Fruit fly (Drosophila melanogaster) whole organism, embryonic: ENCODE data around the gene CG17364.

Experiments used
- Abd-B ChIP-seq: fragments of 200-800 bp; sonication (Bioruptor generic); optimal IDR thresholded peaks from 2 replicates; lab custom pipeline; 2018; ENCODE audit warnings: missing biosample characterization, mild to moderate bottlenecking, missing genetic modification characterization, moderate library complexity
- Atf6 ChIP-seq: fragments of 200-800 bp; sonication (Bioruptor generic); IDR thresholded peaks from 2 replicates; pipeline ENCODE4 v1.3.6; 2022; ENCODE audit warnings: missing biosample characterization, missing genetic modification characterization
- Bteb2 ChIP-seq: fragments of 200-800 bp; sonication (Bioruptor generic); optimal IDR thresholded peaks from 2 replicates; lab custom pipeline; 2016; ENCODE audit warnings: missing biosample characterization, missing genetic modification characterization
- CG10209 ChIP-seq: fragments of 200-800 bp; sonication (Bioruptor generic); optimal IDR thresholded peaks from 3 replicates; lab custom pipeline; 2017; ENCODE audit warnings: missing biosample characterization, mild to moderate bottlenecking, missing genetic modification characterization, missing genetic modification reagents
- CG10654 ChIP-seq: fragments of 200-800 bp; sonication (Bioruptor generic); optimal IDR thresholded peaks from 2 replicates; lab custom pipeline; 2016; ENCODE audit warnings: missing biosample characterization, missing genetic modification characterization
- CG12219 ChIP-seq: fragments of 200-800 bp; sonication (Bioruptor generic); optimal IDR thresholded peaks from 3 replicates; lab custom pipeline; 2018; ENCODE audit warnings: missing biosample characterization, mild to moderate bottlenecking, missing genetic modification characterization
- CG15269 ChIP-seq: fragments of 200-800 bp; sonication (Bioruptor generic); optimal IDR thresholded peaks from 2 replicates; lab custom pipeline; 2018; ENCODE audit warnings: missing biosample characterization, mild to moderate bottlenecking, missing genetic modification characterization, moderate library complexity
- CG18011 ChIP-seq: fragments of 200-800 bp; sonication (Bioruptor generic); optimal IDR thresholded peaks from 2 replicates; lab custom pipeline; 2017; ENCODE audit warnings: missing biosample characterization, missing genetic modification characterization, mild to moderate bottlenecking, moderate library complexity, missing genotype
- CG2116 ChIP-seq: fragments of 200-800 bp; sonication (Bioruptor generic); optimal IDR thresholded peaks from 3 replicates; lab custom pipeline; 2018; ENCODE audit warnings: missing biosample characterization, mild to moderate bottlenecking, missing genetic modification characterization
- CG2202 ChIP-seq: fragments of 200-800 bp; sonication (Bioruptor generic); optimal IDR thresholded peaks from 2 replicates; lab custom pipeline; 2018; ENCODE audit warnings: missing biosample characterization, mild to moderate bottlenecking, missing genetic modification characterization
- CG32767 ChIP-seq: fragments of 200-800 bp; sonication (Bioruptor generic); IDR thresholded peaks from 2 replicates; pipeline ENCODE4 v1.3.6; 2022; ENCODE audit warnings: missing biosample characterization, missing genetic modification characterization
- CG33557 ChIP-seq: fragments of 200-800 bp; sonication (Bioruptor generic); optimal IDR thresholded peaks from 2 replicates; lab custom pipeline; 2019; ENCODE audit warnings: missing biosample characterization, mild to moderate bottlenecking, missing genetic modification characterization, moderate library complexity
- CG4282 ChIP-seq: fragments of 200-800 bp; sonication (Bioruptor generic); optimal IDR thresholded peaks from 2 replicates; lab custom pipeline; 2016; ENCODE audit warnings: missing biosample characterization, missing genetic modification characterization
- CG4617 ChIP-seq: fragments of 200-800 bp; sonication (Bioruptor generic); optimal IDR thresholded peaks from 3 replicates; lab custom pipeline; 2016; ENCODE audit warnings: missing biosample characterization, missing genetic modification characterization, borderline replicate concordance
- CG9215 ChIP-seq: fragments of 200-800 bp; sonication (Bioruptor generic); IDR thresholded peaks from 2 replicates; pipeline ENCODE4 v1.3.6; 2022; ENCODE audit warnings: missing biosample characterization, missing genetic modification characterization
- CG9817 ChIP-seq: fragments of 200-800 bp; sonication (Bioruptor generic); optimal IDR thresholded peaks from 2 replicates; lab custom pipeline; 2018; ENCODE audit warnings: missing biosample characterization, mild to moderate bottlenecking, missing genetic modification characterization, moderate library complexity
- Dip3 ChIP-seq: fragments of 200-800 bp; sonication (Bioruptor generic); optimal IDR thresholded peaks from 3 replicates; lab custom pipeline; 2016; ENCODE audit warnings: missing biosample characterization, missing genetic modification characterization
- Hand ChIP-seq: fragments of 200-800 bp; sonication (Bioruptor generic); optimal IDR thresholded peaks from 2 replicates; lab custom pipeline; 2017; ENCODE audit warnings: mild to moderate bottlenecking, missing biosample characterization, missing genetic modification reagents, missing genetic modification characterization
- Hey ChIP-seq: fragments of 200-800 bp; sonication (Bioruptor generic); optimal IDR thresholded peaks from 3 replicates; lab custom pipeline; 2018; ENCODE audit warnings: missing biosample characterization, mild to moderate bottlenecking, missing genetic modification characterization
- Hr39 ChIP-seq: fragments of >200 bp; optimal IDR thresholded peaks from 2 replicates; lab custom pipeline; 2017
- Hsf ChIP-seq: fragments of 200-800 bp; sonication (Bioruptor generic); optimal IDR thresholded peaks from 3 replicates; lab custom pipeline; 2016; ENCODE audit warnings: missing biosample characterization, missing genetic modification characterization
- Lhr ChIP-seq: fragments of 200-800 bp; sonication (Bioruptor generic); optimal IDR thresholded peaks from 3 replicates; lab custom pipeline; 2017; ENCODE audit warnings: mild to moderate bottlenecking, missing biosample characterization, missing genetic modification reagents, missing genetic modification characterization
- MBD-R2 ChIP-seq: fragments of 200-800 bp; sonication (Bioruptor generic); IDR thresholded peaks from 2 replicates; pipeline ENCODE4 v1.3.6; 2022; ENCODE audit warnings: missing biosample characterization, missing genetic modification characterization
- Nf-YA ChIP-seq: fragments of 200-800 bp; sonication (Bioruptor generic); IDR thresholded peaks from 2 replicates; pipeline ENCODE4 v1.3.6; 2022; ENCODE audit warnings: missing biosample characterization, missing genetic modification characterization
- Rfx ChIP-seq: fragments of 200-800 bp; sonication (Bioruptor generic); IDR thresholded peaks from 2 replicates; pipeline ENCODE4 v1.3.6; 2022; ENCODE audit warnings: missing biosample characterization, missing genetic modification characterization
- Stat92E ChIP-seq, 3 experiments: fragments of >200 bp in 2 of 3; fragments of 200-800 bp in 1 of 3; sonication (Bioruptor generic) in 1 of 3; optimal IDR thresholded peaks; 2 replicates each; lab custom pipeline; 2017 to 2019; ENCODE audit warnings: missing biosample characterization in 3 of 3, missing genetic modification characterization in 3 of 3, mild to moderate bottlenecking in 1 of 3, moderate library complexity in 1 of 3
- YL-1 ChIP-seq: fragments of 200-800 bp; sonication (Bioruptor generic); optimal IDR thresholded peaks from 3 replicates; lab custom pipeline; 2017; ENCODE audit warnings: missing biosample characterization, mild to moderate bottlenecking, missing genetic modification characterization
- az2 ChIP-seq: fragments of 200-800 bp; sonication (Bioruptor generic); optimal IDR thresholded peaks from 3 replicates; lab custom pipeline; 2016; ENCODE audit warnings: missing biosample characterization, missing genetic modification characterization
- crc ChIP-seq: fragments of 200-800 bp; sonication (Bioruptor generic); optimal IDR thresholded peaks from 2 replicates; lab custom pipeline; 2016; ENCODE audit warnings: missing biosample characterization, missing genetic modification characterization
- dpn ChIP-seq, 2 experiments: fragments of 200-800 bp; sonication (Bioruptor generic); optimal IDR thresholded peaks; 3 replicates each; lab custom pipeline; 2016; ENCODE audit warnings: missing biosample characterization in 2 of 2, missing genetic modification characterization in 2 of 2
- gem ChIP-seq: fragments of 200-800 bp; sonication (Bioruptor generic); optimal IDR thresholded peaks from 2 replicates; lab custom pipeline; 2019; ENCODE audit warnings: missing biosample characterization, mild to moderate bottlenecking, missing genetic modification characterization, moderate library complexity
- hbn ChIP-seq: fragments of 200-800 bp; sonication (Bioruptor generic); IDR thresholded peaks from 2 replicates; pipeline ENCODE4 v1.3.6; 2022; ENCODE audit warnings: missing biosample characterization, missing genetic modification characterization; ENCODE audit not compliant: partially characterized antibody
- hth ChIP-seq: fragments of >200 bp; optimal IDR thresholded peaks from 2 replicates; lab custom pipeline; 2017; ENCODE audit warnings: inconsistent platforms
- lilli ChIP-seq: fragments of 200-800 bp; sonication (Bioruptor generic); optimal IDR thresholded peaks from 3 replicates; lab custom pipeline; 2016; ENCODE audit warnings: missing biosample characterization, missing genetic modification characterization
- phol ChIP-seq: fragments of 200-800 bp; sonication (Bioruptor generic); optimal IDR thresholded peaks from 3 replicates; lab custom pipeline; 2018; ENCODE audit warnings: missing biosample characterization, mild to moderate bottlenecking, missing genetic modification characterization, moderate library complexity
- pros ChIP-seq: fragments of 200-800 bp; sonication (Bioruptor generic); optimal IDR thresholded peaks from 3 replicates; lab custom pipeline; 2019; ENCODE audit warnings: missing biosample characterization, mild to moderate bottlenecking, missing genetic modification characterization, moderate library complexity
- pzg ChIP-seq: fragments of 200-800 bp; sonication (Bioruptor generic); optimal IDR thresholded peaks from 3 replicates; lab custom pipeline; 2018; ENCODE audit warnings: missing biosample characterization, mild to moderate bottlenecking, missing genetic modification characterization, moderate library complexity
- ranshi ChIP-seq: fragments of 200-800 bp; sonication (Bioruptor generic); IDR thresholded peaks from 2 replicates; pipeline ENCODE4 v1.3.6; 2022; ENCODE audit warnings: missing biosample characterization, missing genetic modification characterization
- sug ChIP-seq: fragments of 200-800 bp; optimal IDR thresholded peaks from 2 replicates; lab custom pipeline; 2019; ENCODE audit warnings: missing biosample characterization, mild to moderate bottlenecking, missing genetic modification characterization, moderate library complexity
- tll ChIP-seq, 2 experiments: fragments of 200-800 bp in 1 of 2; fragments of >200 bp in 1 of 2; sonication (Bioruptor generic) in 1 of 2; optimal IDR thresholded peaks; 2 replicates each; lab custom pipeline; 2017 to 2019; ENCODE audit warnings: missing biosample characterization in 2 of 2, missing genetic modification characterization in 2 of 2, mild to moderate bottlenecking in 1 of 2, moderate library complexity in 1 of 2
- trem ChIP-seq: fragments of 200-800 bp; optimal IDR thresholded peaks from 3 replicates; lab custom pipeline; 2019; ENCODE audit warnings: missing biosample characterization, mild to moderate bottlenecking, missing genetic modification characterization, moderate library complexity
- vvl ChIP-seq: fragments of 200-800 bp; sonication (Bioruptor generic); IDR thresholded peaks from 2 replicates; pipeline ENCODE4 v1.3.6; 2022; ENCODE audit warnings: missing biosample characterization, missing genetic modification characterization

CG17364 gene

DNA sequence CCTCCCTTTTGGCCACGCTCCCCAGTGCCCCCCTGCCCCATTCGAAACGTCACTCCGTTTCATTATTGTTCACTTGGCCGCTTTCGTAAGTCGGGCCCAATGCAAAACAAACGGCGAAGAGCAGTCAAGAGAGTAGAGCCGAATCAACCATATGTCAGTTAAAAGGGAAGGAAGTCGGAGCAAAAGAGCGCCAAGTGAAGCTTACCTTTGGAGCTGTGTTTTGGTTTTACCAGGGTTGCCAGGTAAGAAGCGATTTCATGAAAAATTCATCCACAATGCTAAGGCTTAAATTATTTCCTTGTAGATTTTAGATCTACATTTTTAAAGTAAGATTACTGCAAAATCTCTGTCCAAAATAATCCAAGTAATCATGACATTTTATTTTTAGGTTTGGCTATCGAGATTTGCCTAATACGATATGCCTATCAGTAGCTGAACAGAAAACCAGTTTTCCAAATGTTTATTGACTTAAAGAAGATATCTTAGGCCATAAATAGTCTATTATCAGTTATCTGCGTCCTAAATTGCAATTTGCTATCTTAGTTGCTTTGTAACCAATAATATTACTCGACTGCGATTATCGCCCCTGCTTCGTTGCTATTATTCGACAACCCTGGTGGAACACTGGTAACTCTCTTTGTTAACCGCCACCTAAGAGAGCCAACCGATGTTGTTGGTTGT is 54.6 kb downstream of the CG17364 start (continued):
- no peak for TF ChIP-seq pzg (GFP tag; lab: Kevin White, UChicago)
- peak in 1 of 2 experiments; percentile 24 for TF ChIP-seq tll (GFP tag; optimal IDR thresholded peaks at IDR 0.05; lab: Kevin White, UChicago)
- TF ChIP-seq CG15269 (tag; lab: Kevin White, UChicago), result peak; percentile 92
- no peak for TF ChIP-seq MBD-R2 (GFP tag; lab: Robert Waterston, UW)
- TF ChIP-seq Dip3 (GFP tag; lab: Kevin White, UChicago), result peak; percentile 81
- peak; percentile 87 for TF ChIP-seq CG12219 (GFP tag; lab: Kevin White, UChicago)
- TF ChIP-seq CG18011 (GFP tag; lab: Kevin White, UChicago), result peak; percentile 75
- TF ChIP-seq CG9215 (GFP tag; lab: Robert Waterston, UW), result peak; percentile 76
- no peak for TF ChIP-seq Hr39
- TF ChIP-seq sug (tag; lab: Kevin White, UChicago), result peak; percentile 91
- peak; percentile 93 for TF ChIP-seq phol (tag; lab: Kevin White, UChicago)
- peak; percentile 74 for TF ChIP-seq CG10654 (GFP tag; lab: Kevin White, UChicago)
- no peak for TF ChIP-seq pros
- peak; percentile 75 for TF ChIP-seq Lhr (GFP tag; lab: Kevin White, UChicago)
- TF ChIP-seq gem, result peak; percentile 90
- TF ChIP-seq YL-1 (GFP tag; lab: Kevin White, UChicago), result peak; percentile 58
- peak; percentile 91 for TF ChIP-seq Bteb2
- peak; percentile 89 to 93 for TF ChIP-seq dpn (GFP tag; optimal IDR thresholded peaks at IDR 0.05; lab: Kevin White, UChicago)
- TF ChIP-seq vvl (GFP tag; lab: Robert Waterston, UW), result peak; percentile 60; the same call in 1 of the 2 replicates
- peak; percentile 84 for TF ChIP-seq CG4282 (GFP tag; lab: Kevin White, UChicago)
- TF ChIP-seq Rfx, result no peak
- peak; percentile 63 for TF ChIP-seq CG4617 (GFP tag; lab: Kevin White, UChicago)
- peak; percentile 49 for TF ChIP-seq CG2202 (tag; lab: Kevin White, UChicago)
- peak; percentile 70 for TF ChIP-seq trem (tag; lab: Kevin White, UChicago)
- peak; percentile 85 for TF ChIP-seq Abd-B (GFP tag; lab: Kevin White, UChicago)
- TF ChIP-seq CG32767 (GFP tag; lab: Robert Waterston, UW), result peak; percentile 66
- peak; percentile 66 for TF ChIP-seq CG9817
- TF ChIP-seq ranshi (GFP tag; lab: Robert Waterston, UW), result 0 out of 2 replicates have a peak, but pooled peaks have one; percentile 50
- TF ChIP-seq crc (GFP tag; lab: Kevin White, UChicago), result peak; percentile 81
- no peak for TF ChIP-seq hbn (GFP tag; lab: Robert Waterston, UW)
- TF ChIP-seq CG33557 (GFP tag; lab: Kevin White, UChicago), result peak; percentile 85
- no peak for TF ChIP-seq hth (lab: Kevin White, UChicago)
- no peak for TF ChIP-seq Stat92E (GFP tag; optimal IDR thresholded peaks at IDR 0.05; lab: Kevin White, UChicago)
- peak; percentile 36 for TF ChIP-seq Hey
- peak; percentile 92 for TF ChIP-seq Hsf (GFP tag; lab: Kevin White, UChicago)
- TF ChIP-seq CG10209 (GFP tag; lab: Kevin White, UChicago), result peak; percentile 91
- peak; percentile 88 for TF ChIP-seq az2 (GFP tag; lab: Kevin White, UChicago)
- peak; percentile 21; the same call in 1 of the 2 replicates for TF ChIP-seq Nf-YA (GFP tag; lab: Robert Waterston, UW)
- TF ChIP-seq CG2116 (GFP tag; lab: Kevin White, UChicago), result peak; percentile 71
- peak; percentile 91 for TF ChIP-seq lilli (GFP tag; lab: Kevin White, UChicago)
- TF ChIP-seq Atf6 (GFP tag; lab: Robert Waterston, UW), result peak; percentile 65; the same call in 1 of the 2 replicates
- peak; percentile 87 for TF ChIP-seq Hand (GFP tag; lab: Kevin White, UChicago)
